Worm (Caenorhabditis elegans): Measurements from ENCODE around the gene let-756.

let-756 gene

DNA sequence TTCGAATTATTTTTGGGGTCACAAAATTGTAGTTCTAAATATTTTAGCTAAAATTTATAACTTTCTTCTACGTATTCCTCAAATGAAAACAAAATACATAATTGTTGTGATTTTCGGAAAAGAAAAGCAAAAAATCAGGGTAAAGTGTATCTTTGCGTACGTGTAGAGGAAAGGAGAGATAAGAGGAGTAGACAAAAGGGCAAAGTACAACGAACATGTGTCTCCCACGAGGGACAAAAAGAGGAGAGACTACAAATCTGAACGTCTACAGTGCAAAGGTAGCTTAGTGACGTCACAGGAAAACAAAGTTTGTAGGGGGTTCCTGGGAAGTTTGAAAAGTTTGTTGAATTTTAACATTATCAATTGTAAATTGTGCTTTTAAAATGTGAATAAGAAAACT, 40.6 kb downstream of the let-756 start (continued):
- no peak for TF ChIP-seq efl-3 (GFP tag; optimal IDR thresholded peaks at IDR 0.05)
- no peak for TF ChIP-seq nhr-237 (tag; optimal IDR thresholded peaks at IDR 0.05)
- TF ChIP-seq lin-39 (tag; optimal IDR thresholded peaks at IDR 0.05), result no peak
- TF ChIP-seq sox-4 (tag; optimal IDR thresholded peaks at IDR 0.05), result no peak
- TF ChIP-seq nhr-77 (tag; optimal IDR thresholded peaks at IDR 0.05), result no peak
- no peak for TF ChIP-seq zag-1 (tag; optimal IDR thresholded peaks at IDR 0.05)
- TF ChIP-seq pag-3 (tag; optimal IDR thresholded peaks at IDR 0.05; ENCODE audit: borderline replicate concordance, insufficient read depth), result no peak
- no peak for TF ChIP-seq mab-9 (GFP tag; IDR thresholded peaks at IDR 0.05)
- TF ChIP-seq C16A3.4 (tag; optimal IDR thresholded peaks at IDR 0.05), result peak; percentile 16
- TF ChIP-seq unc-62 (GFP tag; optimal IDR thresholded peaks at IDR 0.05), result no peak
- peak; percentile 68 for TF ChIP-seq snu-23 (GFP tag; optimal IDR thresholded peaks at IDR 0.05)
- TF ChIP-seq lin-35 (GFP tag; optimal IDR thresholded peaks at IDR 0.05), result peak; percentile 13 to 49
- TF ChIP-seq dsc-1 (tag; optimal IDR thresholded peaks at IDR 0.05), result no peak
- TF ChIP-seq unc-98 (GFP tag; IDR thresholded peaks at IDR 0.05), result no peak
- no peak for TF ChIP-seq ama-1 (optimal IDR thresholded peaks at IDR 0.05)
- TF ChIP-seq zip-4 (GFP tag; optimal IDR thresholded peaks at IDR 0.05), result no peak
- no peak for TF ChIP-seq lin-15B (tag; optimal IDR thresholded peaks at IDR 0.05)
- TF ChIP-seq ztf-11 (tag; optimal IDR thresholded peaks at IDR 0.05), result no peak
- no peak for TF ChIP-seq hlh-4 (tag; optimal IDR thresholded peaks at IDR 0.05)
- TF ChIP-seq lin-13 (GFP tag; optimal IDR thresholded peaks at IDR 0.05), result peak; percentile 27
- peak; percentile 63 for TF ChIP-seq elt-2 (tag; optimal IDR thresholded peaks at IDR 0.05)
- no peak for TF ChIP-seq nhr-76 (tag; optimal IDR thresholded peaks at IDR 0.05)
- peak; percentile 76 for TF ChIP-seq lin-14 (GFP tag; optimal IDR thresholded peaks at IDR 0.05)
- peak; percentile 78 for TF ChIP-seq nhr-85 (tag)
- TF ChIP-seq elt-3 (tag; optimal IDR thresholded peaks at IDR 0.05), result peak in 1 of 6 experiments; percentile 49
- peak; percentile 34 for TF ChIP-seq nhr-11 (tag; optimal IDR thresholded peaks at IDR 0.05)
- TF ChIP-seq rnt-1 (tag; optimal IDR thresholded peaks at IDR 0.05), result peak; percentile 51
- TF ChIP-seq nhr-20 (tag; optimal IDR thresholded peaks at IDR 0.05), result peak; percentile 77

ce11 chrIII:6449854-6450253, 42.9 kb downstream of the let-756 start:
- TF ChIP-seq efl-1 (optimal IDR thresholded peaks at IDR 0.05) (no peak), efl-1 (GFP tag; optimal IDR thresholded peaks at IDR 0.05 in 1 of 2) (peak in 1 of 2 experiments; percentile 12), zip-4 (GFP tag; optimal IDR thresholded peaks at IDR 0.05) (no peak)

DNA sequence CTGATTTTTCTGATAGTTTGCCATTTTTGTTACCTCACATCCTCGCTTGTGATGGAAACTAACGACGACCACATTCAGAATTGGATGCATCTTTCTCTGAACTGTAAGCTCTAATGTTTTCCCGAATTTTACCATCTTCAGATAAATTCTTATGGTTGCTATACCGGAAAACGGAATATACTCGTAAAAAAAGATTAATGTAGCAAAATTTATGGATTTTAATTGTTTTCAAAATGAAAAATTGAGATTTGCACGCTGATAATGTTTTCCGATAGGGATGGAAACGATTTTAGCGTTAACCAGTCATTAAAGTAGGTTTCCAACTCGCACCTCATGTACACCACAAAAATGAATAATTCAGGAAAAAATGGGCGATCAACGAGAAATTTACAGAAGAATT, 43.7 kb downstream of the let-756 start, which contains the start of gene T26A5.6:
Gene T26A5.6, minus strand, starts transcription at position 101 of the 400 bp plus-strand sequence.
- TF ChIP-seq lin-13 (GFP tag; optimal IDR thresholded peaks at IDR 0.05) (no peak), lin-39 (tag; optimal IDR thresholded peaks at IDR 0.05) (no peak), snpc-4 (tag; optimal IDR thresholded peaks at IDR 0.05) (no peak), fos-1 (tag; optimal IDR thresholded peaks at IDR 0.05) (no peak), Y116A8C.19 (tag; optimal IDR thresholded peaks at IDR 0.05; ENCODE audit: borderline replicate concordance) (no peak), nhr-47 (tag; optimal IDR thresholded peaks at IDR 0.05) (no peak)

DNA sequence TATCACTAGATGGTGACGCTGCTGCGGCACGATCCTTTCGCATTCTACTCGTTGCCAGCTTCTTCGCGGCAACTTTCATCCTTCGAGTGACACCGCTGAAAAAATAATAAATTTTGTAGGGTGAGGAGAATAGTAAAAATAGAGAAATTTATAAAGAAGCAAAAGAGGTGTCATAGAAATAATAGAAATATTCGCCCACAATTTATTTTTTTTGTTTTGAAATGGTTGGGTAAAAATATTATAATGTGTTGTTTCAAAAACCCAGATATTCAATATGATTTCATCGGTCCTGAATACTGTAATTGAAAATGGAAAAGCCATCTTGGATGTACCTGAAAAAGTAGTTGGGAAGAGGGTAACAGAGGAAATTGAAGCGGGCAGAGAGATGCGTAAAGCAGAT, 45.3 kb downstream of the let-756 start, which contains the start of gene set-1:
Gene set-1, minus strand, starts transcription at position 101 of the 400 bp plus-strand sequence.
- TF ChIP-seq tbx-2 (tag; optimal IDR thresholded peaks at IDR 0.05), result no peak
- no peak for TF ChIP-seq sptf-1 (tag; optimal IDR thresholded peaks at IDR 0.05)
- no peak for TF ChIP-seq mdl-1 (tag; optimal IDR thresholded peaks at IDR 0.05)
- TF ChIP-seq ceh-82 (tag; optimal IDR thresholded peaks at IDR 0.05), result no peak
- TF ChIP-seq lin-13 (GFP tag; optimal IDR thresholded peaks at IDR 0.05), result no peak
- no peak for TF ChIP-seq egl-13 (tag; optimal IDR thresholded peaks at IDR 0.05)
- no peak for TF ChIP-seq nhr-76 (tag; optimal IDR thresholded peaks at IDR 0.05)
- no peak for TF ChIP-seq alr-1 (tag; optimal IDR thresholded peaks at IDR 0.05; ENCODE audit: borderline replicate concordance)
- TF ChIP-seq isw-1 (GFP tag; IDR thresholded peaks at IDR 0.05), result no peak
- no peak for TF ChIP-seq nhr-77 (tag; optimal IDR thresholded peaks at IDR 0.05)
- TF ChIP-seq elt-3 (tag; optimal IDR thresholded peaks at IDR 0.05), result no peak
- no peak for TF ChIP-seq hlh-4 (tag; optimal IDR thresholded peaks at IDR 0.05)
- TF ChIP-seq nhr-47 (tag; optimal IDR thresholded peaks at IDR 0.05), result no peak
- no peak for TF ChIP-seq tlp-1 (tag; optimal IDR thresholded peaks at IDR 0.05)
- TF ChIP-seq mab-9 (GFP tag; IDR thresholded peaks at IDR 0.05), result no peak
- TF ChIP-seq ztf-4 (tag; optimal IDR thresholded peaks at IDR 0.05), result no peak
- no peak for TF ChIP-seq fkh-8 (tag; optimal IDR thresholded peaks at IDR 0.05)

Measured in whole organism, L1 larva.